Fruit fly (Drosophila melanogaster) whole organism, pupa: Measurements from ENCODE around the gene CG12637.
"Not testable (repeated sequence)": the region's sequence is repeated elsewhere in the genome, so short reads cannot be mapped to it uniquely, and the experiment has no call there.

Experiments used
- CG10348 ChIP-seq: fragments of 200-800 bp; sonication (Bioruptor generic); IDR thresholded peaks from 2 replicates; pipeline ENCODE4 v1.3.6; 2022; ENCODE audit warnings: missing biosample characterization, missing genetic modification characterization
- CG12605 ChIP-seq: fragments of 200-800 bp; sonication (Bioruptor generic); IDR thresholded peaks from 2 replicates; pipeline ENCODE4 v1.3.6; 2022; ENCODE audit warnings: missing biosample characterization, missing genetic modification characterization
- CG13204 ChIP-seq: fragments of 200-800 bp; sonication (Bioruptor generic); optimal IDR thresholded peaks from 2 replicates; lab custom pipeline; 2018; ENCODE audit warnings: missing biosample characterization, mild to moderate bottlenecking, missing genetic modification characterization, moderate library complexity
- CG14655 ChIP-seq: fragments of 200-800 bp; sonication (Bioruptor generic); optimal IDR thresholded peaks from 3 replicates; lab custom pipeline; 2017; ENCODE audit warnings: mild to moderate bottlenecking, missing biosample characterization, missing genetic modification reagents, missing genetic modification characterization
- CG15710 ChIP-seq: fragments of 200-800 bp; sonication (Bioruptor generic); optimal IDR thresholded peaks from 2 replicates; lab custom pipeline; 2018; ENCODE audit warnings: missing biosample characterization, mild to moderate bottlenecking, missing genetic modification characterization, moderate library complexity
- CG17806 ChIP-seq: fragments of 200-800 bp; sonication (Bioruptor generic); optimal IDR thresholded peaks from 2 replicates; lab custom pipeline; 2018; ENCODE audit warnings: missing biosample characterization, mild to moderate bottlenecking, missing genetic modification characterization, moderate library complexity
- CG32121 ChIP-seq: fragments of 200-800 bp; sonication (Bioruptor generic); IDR thresholded peaks from 2 replicates; pipeline ENCODE4 v1.3.6; 2022; ENCODE audit warnings: missing biosample characterization, missing genetic modification characterization
- CG34367 ChIP-seq: fragments of 200-800 bp; sonication (Bioruptor generic); optimal IDR thresholded peaks from 2 replicates; lab custom pipeline; 2018; ENCODE audit warnings: missing biosample characterization, mild to moderate bottlenecking, missing genetic modification characterization
- CG4496 ChIP-seq: fragments of 200-800 bp; sonication (Bioruptor generic); IDR thresholded peaks from 3 replicates; pipeline ENCODE4 v1.3.6; 2022; ENCODE audit warnings: missing biosample characterization, missing genetic modification characterization
- CG8159 ChIP-seq: fragments of 200-800 bp; sonication (Bioruptor generic); optimal IDR thresholded peaks from 3 replicates; lab custom pipeline; 2018; ENCODE audit warnings: missing biosample characterization, mild to moderate bottlenecking, missing genetic modification characterization, moderate library complexity
- CG8301 ChIP-seq: fragments of 200-800 bp; sonication (Bioruptor generic); optimal IDR thresholded peaks from 2 replicates; lab custom pipeline; 2018; ENCODE audit warnings: missing biosample characterization, mild to moderate bottlenecking, missing genetic modification characterization
- CG9948 ChIP-seq: fragments of 200-800 bp; sonication (Bioruptor generic); optimal IDR thresholded peaks from 2 replicates; lab custom pipeline; 2018; ENCODE audit warnings: missing biosample characterization, mild to moderate bottlenecking, missing genetic modification characterization, moderate library complexity
- D1 ChIP-seq: fragments of 200-800 bp; sonication (Bioruptor generic); optimal IDR thresholded peaks from 2 replicates; lab custom pipeline; 2018; ENCODE audit warnings: missing biosample characterization, mild to moderate bottlenecking, missing genetic modification characterization, moderate library complexity
- EcR ChIP-seq: fragments of 200-800 bp; sonication (Bioruptor generic); optimal IDR thresholded peaks from 3 replicates; lab custom pipeline; 2019; ENCODE audit warnings: missing biosample characterization, missing genetic modification characterization, mild to moderate bottlenecking, moderate library complexity, missing genetic modification reagents
- Ets98B ChIP-seq: fragments of 200-800 bp; sonication (Bioruptor generic); IDR thresholded peaks from 2 replicates; pipeline ENCODE4 v1.3.6; 2022; ENCODE audit warnings: missing biosample characterization, missing genetic modification characterization
- Pif1A ChIP-seq: fragments of 200-800 bp; sonication (Bioruptor generic); optimal IDR thresholded peaks from 3 replicates; lab custom pipeline; 2016; ENCODE audit warnings: missing biosample characterization, missing genetic modification characterization
- Pif1B ChIP-seq: fragments of 200-800 bp; sonication (Bioruptor generic); optimal IDR thresholded peaks from 3 replicates; lab custom pipeline; 2016; ENCODE audit warnings: missing biosample characterization, missing genetic modification characterization
- Snoo ChIP-seq: fragments of 200-800 bp; sonication (Bioruptor generic); optimal IDR thresholded peaks from 3 replicates; lab custom pipeline; 2017; ENCODE audit warnings: missing biosample characterization, mild to moderate bottlenecking, missing genetic modification characterization, inconsistent platforms
- fd96Ca ChIP-seq: fragments of 200-800 bp; sonication (Bioruptor generic); IDR thresholded peaks from 3 replicates; pipeline ENCODE4 v1.3.6; 2022; ENCODE audit warnings: missing biosample characterization, missing genetic modification characterization
- gl ChIP-seq: fragments of 200-800 bp; sonication (Bioruptor generic); optimal IDR thresholded peaks from 2 replicates; lab custom pipeline; 2018; ENCODE audit warnings: missing biosample characterization, mild to moderate bottlenecking, missing genetic modification characterization
- rn ChIP-seq: fragments of 200-800 bp; sonication (Bioruptor generic); IDR thresholded peaks from 2 replicates; pipeline ENCODE4 v1.3.6; 2022; ENCODE audit warnings: missing biosample characterization, missing genetic modification characterization

The CG12637 gene

dm6 chrX:10661743-10662142, 11.5 kb downstream of the CG12637 start, which contains the start of gene Rab9E:
Gene Rab9E, minus strand, starts transcription at chrX:10661843.
- TF ChIP-seq CG15710; CG13204 (GFP tag; lab: Kevin White, UChicago); fd96Ca (GFP tag; lab: Robert Waterston, UW): not testable (repeated sequence)

dm6 chrX:10657380-10657779, 15.9 kb downstream of the CG12637 start, which contains the start of gene CG2111:
Gene CG2111, plus strand, starts transcription at chrX:10657680.
- TF ChIP-seq CG17806 (tag; lab: Kevin White, UChicago) (no peak), CG14655 (GFP tag; lab: Kevin White, UChicago) (no peak), Pif1B (GFP tag; lab: Kevin White, UChicago) (no peak), gl (tag; lab: Kevin White, UChicago) (no peak), CG4496 (no peak), CG34367 (no peak), fd96Ca (GFP tag; lab: Robert Waterston, UW) (no peak), Ets98B (GFP tag; lab: Robert Waterston, UW) (no peak), CG12605 (no peak), D1 (no peak), CG13204 (GFP tag; lab: Kevin White, UChicago) (no peak), CG15710 (no peak), CG32121 (GFP tag; lab: Robert Waterston, UW) (no peak), Pif1A (GFP tag; lab: Kevin White, UChicago) (no peak)
- TF ChIP-seq, all 21 proteins: peak for 0

- TF ChIP-seq CG34367 (no peak), rn (GFP tag; lab: Robert Waterston, UW) (no peak), CG8301 (tag; lab: Kevin White, UChicago) (no peak)
Observed at dm6 chrX:10656216-10656615, 17.1 kb downstream of the CG12637 start.

- TF ChIP-seq CG32121 (GFP tag; lab: Robert Waterston, UW) (no peak), CG4496 (no peak), Ets98B (GFP tag; lab: Robert Waterston, UW) (no peak), CG9948 (no peak), CG34367 (no peak), CG8159 (tag; lab: Kevin White, UChicago) (no peak), D1 (no peak), CG10348 (no peak), Pif1B (GFP tag; lab: Kevin White, UChicago) (no peak), EcR (no peak)
Observed at dm6 chrX:10642233-10642751, 31.0 kb downstream of the CG12637 start.

- peak; percentile 52 for TF ChIP-seq Pif1A (GFP tag; lab: Kevin White, UChicago)
- peak; percentile 29 for TF ChIP-seq CG34367
- TF ChIP-seq CG10348, result no peak
- peak; percentile 44 for TF ChIP-seq CG14655 (GFP tag; lab: Kevin White, UChicago)
- peak; percentile 53 for TF ChIP-seq CG9948
- peak; percentile 51 for TF ChIP-seq CG15710
- no peak for TF ChIP-seq Snoo (tag; lab: Kevin White, UChicago)
- TF ChIP-seq CG8159 (tag; lab: Kevin White, UChicago), result peak; percentile 71
- TF ChIP-seq gl (tag; lab: Kevin White, UChicago), result no peak
- TF ChIP-seq CG8301 (tag; lab: Kevin White, UChicago), result peak; percentile 30
- no peak for TF ChIP-seq D1
- TF ChIP-seq CG17806 (tag; lab: Kevin White, UChicago), result peak; percentile 46
- no peak for TF ChIP-seq Ets98B (GFP tag; lab: Robert Waterston, UW)
- TF ChIP-seq fd96Ca (GFP tag; lab: Robert Waterston, UW), result no peak
- no peak for TF ChIP-seq Pif1B (GFP tag; lab: Kevin White, UChicago)
- TF ChIP-seq CG13204 (GFP tag; lab: Kevin White, UChicago), result no peak
- no peak for TF ChIP-seq CG12605
- TF ChIP-seq CG32121 (GFP tag; lab: Robert Waterston, UW), result no peak
- no peak for TF ChIP-seq rn (GFP tag; lab: Robert Waterston, UW)
- no peak for TF ChIP-seq CG4496
- TF ChIP-seq EcR, result no peak
- TF ChIP-seq, all 21 proteins: peak for 8
Observed at dm6 chrX:10628874-10629273, 44.4 kb downstream of the CG12637 start.

- TF ChIP-seq Pif1B (GFP tag; lab: Kevin White, UChicago) (no peak), D1 (no peak), EcR (no peak), CG8159 (tag; lab: Kevin White, UChicago) (no peak), CG34367 (no peak), CG10348 (no peak), CG8301 (tag; lab: Kevin White, UChicago) (no peak), CG32121 (GFP tag; lab: Robert Waterston, UW) (no peak), CG12605 (no peak), CG17806 (tag; lab: Kevin White, UChicago) (no peak), CG13204 (GFP tag; lab: Kevin White, UChicago) (no peak), CG14655 (GFP tag; lab: Kevin White, UChicago) (no peak), fd96Ca (GFP tag; lab: Robert Waterston, UW) (no peak), Snoo (tag; lab: Kevin White, UChicago) (no peak), CG9948 (no peak), Pif1A (GFP tag; lab: Kevin White, UChicago) (no peak), rn (GFP tag; lab: Robert Waterston, UW) (no peak)
- TF ChIP-seq, all 21 proteins: peak for 0
Observed at dm6 chrX:10627062-10627756, 46.1 kb downstream of the CG12637 start, which contains the start of the genes CG9806 and X11Lbeta. Gene CG9806, minus strand, starts transcription at chrX:10627112. Gene X11Lbeta, plus strand, starts transcription at chrX:10627737.
